Fruit fly (Drosophila melanogaster) whole organism, embryonic: ENCODE measurements around the gene CG5611.

Experiments used
- Bgb ChIP-seq: fragments of 200-800 bp; sonication (Bioruptor generic); IDR thresholded peaks from 2 replicates; pipeline ENCODE4 v1.3.6; 2022; ENCODE audit warnings: missing biosample characterization, missing genetic modification characterization; ENCODE audit not compliant: partially characterized antibody
- CG10147 ChIP-seq: fragments of 200-800 bp; sonication (Bioruptor generic); optimal IDR thresholded peaks from 2 replicates; lab custom pipeline; 2019; ENCODE audit warnings: missing biosample characterization, mild to moderate bottlenecking, missing genetic modification characterization, moderate library complexity
- CG10366 ChIP-seq: fragments of 200-800 bp; sonication (Bioruptor generic); IDR thresholded peaks from 2 replicates; pipeline ENCODE4 v1.3.6; 2022; ENCODE audit warnings: missing biosample characterization, missing genetic modification characterization
- CG11696 ChIP-seq: fragments of 200-800 bp; sonication (Bioruptor generic); IDR thresholded peaks from 2 replicates; pipeline ENCODE4 v1.3.6; 2022; ENCODE audit warnings: missing biosample characterization, missing genetic modification characterization
- CG15514 ChIP-seq: fragments of 200-800 bp; sonication (Bioruptor generic); optimal IDR thresholded peaks from 3 replicates; lab custom pipeline; 2017; ENCODE audit warnings: missing biosample characterization, missing genetic modification characterization, mild to moderate bottlenecking, moderate library complexity, missing genetic modification reagents
- CG18011 ChIP-seq: fragments of 200-800 bp; sonication (Bioruptor generic); optimal IDR thresholded peaks from 2 replicates; lab custom pipeline; 2017; ENCODE audit warnings: missing biosample characterization, missing genetic modification characterization, mild to moderate bottlenecking, moderate library complexity, missing genotype
- CG18599 ChIP-seq: fragments of 200-800 bp; sonication (Bioruptor generic); optimal IDR thresholded peaks from 3 replicates; lab custom pipeline; 2017; ENCODE audit warnings: missing biosample characterization, missing genetic modification characterization, mild to moderate bottlenecking, moderate library complexity, missing genetic modification reagents
- CG2120 ChIP-seq: fragments of 200-800 bp; sonication (Bioruptor generic); optimal IDR thresholded peaks from 3 replicates; lab custom pipeline; 2016; ENCODE audit warnings: missing biosample characterization, missing genetic modification characterization
- CG31388 ChIP-seq: fragments of 200-800 bp; sonication (Bioruptor generic); optimal IDR thresholded peaks from 2 replicates; lab custom pipeline; 2016; ENCODE audit warnings: missing biosample characterization, missing genetic modification characterization
- CG34422 ChIP-seq: fragments of 200-800 bp; sonication (Bioruptor generic); IDR thresholded peaks from 3 replicates; pipeline ENCODE4 v1.3.6; 2022; ENCODE audit warnings: missing biosample characterization, missing genetic modification characterization
- CG3726 ChIP-seq: fragments of 200-800 bp; sonication (Bioruptor generic); IDR thresholded peaks from 3 replicates; pipeline ENCODE4, ENCODE4 v1.3.6; 2022; ENCODE audit warnings: missing biosample characterization, missing genetic modification characterization
- CG6791 ChIP-seq: fragments of 200-800 bp; sonication (Bioruptor generic); IDR thresholded peaks from 3 replicates; pipeline ENCODE4 v1.3.6; 2022; ENCODE audit warnings: missing biosample characterization, missing genetic modification characterization; ENCODE audit not compliant: partially characterized antibody
- CG9609 ChIP-seq: fragments of 200-800 bp; sonication (Bioruptor generic); optimal IDR thresholded peaks from 3 replicates; lab custom pipeline; 2016; ENCODE audit warnings: missing biosample characterization, missing genetic modification characterization
- CG9932 ChIP-seq: fragments of 200-800 bp; sonication (Bioruptor generic); IDR thresholded peaks from 2 replicates; pipeline ENCODE4 v1.3.6; 2022; ENCODE audit warnings: missing biosample characterization, missing genetic modification characterization
- CkIIα-i1 ChIP-seq: fragments of 200-800 bp; sonication (Bioruptor generic); IDR thresholded peaks from 2 replicates; pipeline ENCODE4 v1.3.6; 2022; ENCODE audit warnings: missing biosample characterization, missing genetic modification characterization
- Dip3 ChIP-seq: fragments of 200-800 bp; sonication (Bioruptor generic); optimal IDR thresholded peaks from 3 replicates; lab custom pipeline; 2016; ENCODE audit warnings: missing biosample characterization, missing genetic modification characterization
- E2f2 ChIP-seq: fragments of 200-800 bp; sonication (Bioruptor generic); IDR thresholded peaks from 2 replicates; pipeline ENCODE4 v1.3.6; 2022; ENCODE audit warnings: missing biosample characterization, missing genetic modification characterization
- Fer1 ChIP-seq: fragments of 200-800 bp; sonication (Bioruptor generic); optimal IDR thresholded peaks from 2 replicates; lab custom pipeline; 2017; ENCODE audit warnings: missing biosample characterization, mild to moderate bottlenecking, missing genetic modification characterization
- Fer2 ChIP-seq: fragments of 200-800 bp; sonication (Bioruptor generic); optimal IDR thresholded peaks from 2 replicates; lab custom pipeline; 2018; ENCODE audit warnings: missing biosample characterization, mild to moderate bottlenecking, missing genetic modification characterization, moderate library complexity
- Hmr ChIP-seq: fragments of 200-800 bp; sonication (Bioruptor generic); optimal IDR thresholded peaks from 3 replicates; lab custom pipeline; 2017; ENCODE audit warnings: mild to moderate bottlenecking, missing biosample characterization, missing genetic modification reagents, missing genetic modification characterization
- Meics ChIP-seq: fragments of 200-800 bp; sonication (Bioruptor generic); optimal IDR thresholded peaks from 2 replicates; lab custom pipeline; 2017; ENCODE audit warnings: missing biosample characterization, mild to moderate bottlenecking, missing genetic modification characterization
- NK7.1 ChIP-seq: fragments of 200-800 bp; sonication (Bioruptor generic); optimal IDR thresholded peaks from 3 replicates; lab custom pipeline; 2016; ENCODE audit warnings: missing biosample characterization, missing genetic modification characterization
- Nf-YC ChIP-seq: fragments of 200-800 bp; optimal IDR thresholded peaks from 3 replicates; lab custom pipeline; 2019; ENCODE audit warnings: missing biosample characterization, mild to moderate bottlenecking, missing genetic modification characterization, moderate library complexity
- Rx ChIP-seq: fragments of 200-800 bp; sonication (Bioruptor generic); IDR thresholded peaks from 2 replicates; pipeline ENCODE4 v1.3.6; 2022; ENCODE audit warnings: missing biosample characterization, missing genetic modification characterization
- Side ChIP-seq: fragments of 200-800 bp; sonication (Bioruptor generic); optimal IDR thresholded peaks from 2 replicates; lab custom pipeline; 2016; ENCODE audit warnings: missing biosample characterization, missing genetic modification characterization
- Xbp1 ChIP-seq: fragments of 200-800 bp; sonication (Bioruptor generic); optimal IDR thresholded peaks from 3 replicates; lab custom pipeline; 2016; ENCODE audit warnings: missing biosample characterization, mild to moderate bottlenecking, missing genetic modification characterization
- bbx ChIP-seq: fragments of 200-800 bp; sonication (Bioruptor generic); IDR thresholded peaks from 2 replicates; pipeline ENCODE4 v1.3.6; 2022; ENCODE audit warnings: missing biosample characterization, missing genetic modification characterization; ENCODE audit not compliant: partially characterized antibody
- chinmo ChIP-seq: fragments of 200-800 bp; sonication (Bioruptor generic); IDR thresholded peaks from 4 replicates; pipeline ENCODE4 v1.3.6; 2022; ENCODE audit warnings: missing biosample characterization, missing genetic modification characterization; ENCODE audit not compliant: partially characterized antibody
- crc ChIP-seq: fragments of 200-800 bp; sonication (Bioruptor generic); optimal IDR thresholded peaks from 2 replicates; lab custom pipeline; 2016; ENCODE audit warnings: missing biosample characterization, missing genetic modification characterization
- dimm ChIP-seq: fragments of 200-800 bp; sonication (Bioruptor generic); IDR thresholded peaks from 2 replicates; pipeline ENCODE4 v1.3.6; 2022; ENCODE audit warnings: missing biosample characterization, missing genetic modification characterization
- ewg ChIP-seq: fragments of 200-800 bp; sonication (Bioruptor generic); optimal IDR thresholded peaks from 3 replicates; lab custom pipeline; 2017; ENCODE audit warnings: mild to moderate bottlenecking, missing biosample characterization, missing genetic modification reagents, missing genetic modification characterization
- gcm ChIP-seq: fragments of 200-800 bp; sonication (Bioruptor generic); optimal IDR thresholded peaks from 2 replicates; lab custom pipeline; 2019; ENCODE audit warnings: missing biosample characterization, mild to moderate bottlenecking, missing genetic modification characterization, moderate library complexity
- gem ChIP-seq: fragments of 200-800 bp; sonication (Bioruptor generic); optimal IDR thresholded peaks from 2 replicates; lab custom pipeline; 2019; ENCODE audit warnings: missing biosample characterization, mild to moderate bottlenecking, missing genetic modification characterization, moderate library complexity
- gfzf ChIP-seq: fragments of 200-800 bp; sonication (Bioruptor generic); optimal IDR thresholded peaks from 2 replicates; lab custom pipeline; 2016; ENCODE audit warnings: missing biosample characterization, mild to moderate bottlenecking, missing genetic modification characterization, moderate library complexity
- jigr1 ChIP-seq: fragments of 200-800 bp; sonication (Bioruptor generic); IDR thresholded peaks from 3 replicates; pipeline ENCODE4 v1.3.6; 2022; ENCODE audit warnings: missing biosample characterization, missing genetic modification characterization
- lab ChIP-seq: fragments of 200-800 bp; sonication (Bioruptor generic); optimal IDR thresholded peaks from 3 replicates; lab custom pipeline; 2017; ENCODE audit warnings: missing biosample characterization, missing genetic modification characterization, mild to moderate bottlenecking, moderate library complexity, missing genetic modification reagents
- lilli ChIP-seq: fragments of 200-800 bp; sonication (Bioruptor generic); optimal IDR thresholded peaks from 3 replicates; lab custom pipeline; 2016; ENCODE audit warnings: missing biosample characterization, missing genetic modification characterization
- maf-S ChIP-seq: fragments of 200-800 bp; sonication (Bioruptor generic); optimal IDR thresholded peaks from 2 replicates; lab custom pipeline; 2016; ENCODE audit warnings: missing biosample characterization, missing genetic modification characterization
- mld ChIP-seq: fragments of 200-800 bp; sonication (Bioruptor generic); IDR thresholded peaks from 3 replicates; pipeline ENCODE4 v1.3.6; 2022; ENCODE audit warnings: missing biosample characterization, missing genetic modification characterization; ENCODE audit not compliant: partially characterized antibody
- nerfin-1 ChIP-seq: fragments of 200-800 bp; sonication (Bioruptor generic); optimal IDR thresholded peaks from 3 replicates; lab custom pipeline; 2019; ENCODE audit warnings: missing biosample characterization, mild to moderate bottlenecking, missing genetic modification characterization, moderate library complexity
- nerfin-2 ChIP-seq: fragments of 200-800 bp; sonication (Bioruptor generic); IDR thresholded peaks from 2 replicates; pipeline ENCODE4 v1.3.6; 2022; ENCODE audit warnings: missing biosample characterization, missing genetic modification characterization; ENCODE audit not compliant: partially characterized antibody
- scrt ChIP-seq: fragments of 200-800 bp; sonication (Bioruptor generic); optimal IDR thresholded peaks from 2 replicates; lab custom pipeline; 2018; ENCODE audit warnings: missing biosample characterization, mild to moderate bottlenecking, missing genetic modification characterization, moderate library complexity
- sd ChIP-seq: fragments of 200-800 bp; sonication (Bioruptor generic); optimal IDR thresholded peaks from 3 replicates; lab custom pipeline; 2018; ENCODE audit warnings: missing biosample characterization, mild to moderate bottlenecking, missing genetic modification characterization, moderate library complexity
- sens-2 ChIP-seq: fragments of 200-800 bp; sonication (Bioruptor generic); IDR thresholded peaks from 2 replicates; pipeline ENCODE4 v1.3.6; 2022; ENCODE audit warnings: missing biosample characterization, missing genetic modification characterization
- seq ChIP-seq: fragments of 200-800 bp; sonication (Bioruptor generic); IDR thresholded peaks from 2 replicates; pipeline ENCODE4 v1.3.6; 2022; ENCODE audit warnings: missing biosample characterization, missing genetic modification characterization
- so ChIP-seq: fragments of 200-800 bp; sonication (Bioruptor generic); IDR thresholded peaks from 3 replicates; pipeline ENCODE4 v1.3.6; 2022; ENCODE audit warnings: missing biosample characterization, missing genetic modification characterization
- sqz ChIP-seq: fragments of 200-800 bp; sonication (Bioruptor generic); optimal IDR thresholded peaks from 3 replicates; lab custom pipeline; 2018; ENCODE audit warnings: missing biosample characterization, mild to moderate bottlenecking, missing genetic modification characterization
- stc ChIP-seq: fragments of 200-800 bp; sonication (Bioruptor generic); IDR thresholded peaks from 2 replicates; pipeline ENCODE4 v1.3.6; 2022; ENCODE audit warnings: missing biosample characterization, missing genetic modification characterization
- tap ChIP-seq: fragments of 200-800 bp; optimal IDR thresholded peaks from 3 replicates; lab custom pipeline; 2019; ENCODE audit warnings: missing biosample characterization, mild to moderate bottlenecking, missing genetic modification characterization, moderate library complexity

Gene CG5611

DNA sequence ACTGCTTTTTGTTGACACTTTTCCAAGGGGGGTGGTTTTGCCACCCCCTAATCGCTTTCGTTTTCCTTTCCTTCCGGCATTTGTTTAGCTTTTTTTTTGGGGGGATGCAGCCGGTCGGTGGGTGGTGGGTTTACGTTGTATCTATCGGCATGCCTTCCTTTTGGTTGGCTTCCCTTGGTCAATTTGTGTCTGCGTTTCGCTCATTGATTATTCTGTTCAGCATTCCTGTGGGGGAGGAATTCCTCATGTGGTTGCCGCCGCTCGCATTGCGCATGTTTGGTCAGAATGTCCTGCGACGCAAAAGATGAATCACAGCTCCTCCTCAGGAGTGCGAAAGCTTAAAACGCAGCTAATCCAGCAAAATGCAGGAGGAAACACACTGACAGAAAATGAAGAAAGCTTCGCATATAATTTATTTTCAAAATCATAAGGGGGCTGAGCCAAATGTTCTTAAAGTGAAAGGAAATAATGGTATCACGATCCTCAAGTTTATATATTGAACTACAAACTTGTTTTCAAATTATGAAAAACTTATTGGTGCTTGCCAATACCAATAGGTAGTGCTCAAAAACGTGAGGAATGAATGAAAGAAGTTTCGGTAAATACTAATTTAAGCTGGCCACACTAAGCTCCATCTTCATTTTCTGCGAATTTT is 16.4 kb upstream of the CG5611 start, which contains the start of gene RpS10a:
RpS10a (plus strand) TSS at position 605 of the 655 bp plus-strand sequence.
- no peak for TF ChIP-seq maf-S (GFP tag; lab: Kevin White, UChicago)
- no peak for TF ChIP-seq dimm
- no peak for TF ChIP-seq Nf-YC
- TF ChIP-seq ewg (GFP tag; lab: Kevin White, UChicago) = peak; percentile 58
- TF ChIP-seq CG10147 (GFP tag; lab: Kevin White, UChicago) = peak; percentile 10
- peak; percentile 27 for TF ChIP-seq CG2120 (GFP tag; lab: Kevin White, UChicago)
- TF ChIP-seq CG18011 (GFP tag; lab: Kevin White, UChicago) = no peak
- no peak for TF ChIP-seq Rx (GFP tag; lab: Robert Waterston, UW)
- no peak for TF ChIP-seq CG3726
- TF ChIP-seq scrt (GFP tag; lab: Kevin White, UChicago) = peak; percentile 18
- TF ChIP-seq crc (GFP tag; lab: Kevin White, UChicago) = no peak
- TF ChIP-seq CG15514 (GFP tag; lab: Kevin White, UChicago) = peak; percentile 17
- TF ChIP-seq nerfin-1 (tag; lab: Kevin White, UChicago) = peak; percentile 100
- no peak for TF ChIP-seq CG10366 (GFP tag; lab: Robert Waterston, UW)
- TF ChIP-seq Dip3 (GFP tag; lab: Kevin White, UChicago) = no peak
- no peak for TF ChIP-seq CG31388
- TF ChIP-seq CG18599 = peak; percentile 19
- TF ChIP-seq lab = peak; percentile 16
- TF ChIP-seq CG6791 (GFP tag; lab: Robert Waterston, UW) = peak; percentile 81; the same call in 2 of the 3 replicates
- TF ChIP-seq CG11696 (GFP tag; lab: Robert Waterston, UW) = no peak
- TF ChIP-seq tap (tag; lab: Kevin White, UChicago) = no peak
- TF ChIP-seq CG34422 (GFP tag; lab: Robert Waterston, UW) = no peak
- no peak for TF ChIP-seq NK7.1
- TF ChIP-seq gcm (GFP tag; lab: Kevin White, UChicago) = no peak
- TF ChIP-seq nerfin-2 (GFP tag; lab: Robert Waterston, UW) = 0 out of 2 replicates have a peak, but pooled peaks have one; percentile 25
- TF ChIP-seq Hmr (GFP tag; lab: Kevin White, UChicago) = peak; percentile 10
- 0 out of 2 replicates have a peak, but pooled peaks have one; percentile 5 for TF ChIP-seq CG9932 (GFP tag; lab: Robert Waterston, UW)
- TF ChIP-seq Fer2 (tag; lab: Kevin White, UChicago) = no peak
- TF ChIP-seq Meics (GFP tag; lab: Kevin White, UChicago) = peak; percentile 26
- TF ChIP-seq gfzf (GFP tag; lab: Kevin White, UChicago) = peak; percentile 1
- peak; percentile 53; the same call in 1 of the 2 replicates for TF ChIP-seq seq (GFP tag; lab: Robert Waterston, UW)
- TF ChIP-seq Side = no peak
- peak; percentile 22; the same call in 1 of the 2 replicates for TF ChIP-seq Bgb
- TF ChIP-seq chinmo (GFP tag; lab: Robert Waterston, UW) = peak; percentile 79; the same call in 1 of the 4 replicates
- peak; percentile 24 for TF ChIP-seq gem (tag; lab: Kevin White, UChicago)
- no peak for TF ChIP-seq E2f2 (GFP tag; lab: Robert Waterston, UW)
- no peak for TF ChIP-seq lilli (GFP tag; lab: Kevin White, UChicago)
- no peak for TF ChIP-seq Fer1 (GFP tag; lab: Kevin White, UChicago)
- TF ChIP-seq stc = no peak
- peak; percentile 92 for TF ChIP-seq sd (tag; lab: Kevin White, UChicago)
- TF ChIP-seq Xbp1 = no peak
- peak; percentile 87 for TF ChIP-seq bbx (GFP tag; lab: Robert Waterston, UW)
- TF ChIP-seq jigr1 (GFP tag; lab: Robert Waterston, UW) = no peak
- peak; percentile 45 for TF ChIP-seq sqz (GFP tag; lab: Kevin White, UChicago)
- no peak for TF ChIP-seq CG9609 (GFP tag; lab: Kevin White, UChicago)
- peak; percentile 47; the same call in 1 of the 3 replicates for TF ChIP-seq mld (GFP tag; lab: Robert Waterston, UW)
- no peak for TF ChIP-seq so (GFP tag; lab: Robert Waterston, UW)
- TF ChIP-seq CkIIα-i1 (GFP tag; lab: Robert Waterston, UW) = no peak
- no peak for TF ChIP-seq sens-2 (GFP tag; lab: Robert Waterston, UW)
